Worm (Caenorhabditis elegans) whole organism, L2 larva: Measurements from ENCODE around the gene F35D11.1.
A peak's percentile ranks its signal among the peaks of the same experiment; 100 is the strongest.

ENCODE experiments used
- C34F6.9 ChIP-seq: fragments of 150-350 bp; optimal IDR thresholded peaks from 2 replicates; lab custom pipeline; 2014; ENCODE audit warnings: missing biosample characterization, missing genetic modification characterization
- F13H6.1 ChIP-seq: sonication (generic microtip); optimal IDR thresholded peaks from 2 replicates; lab custom pipeline; 2016; ENCODE audit warnings: missing genetic modification characterization, missing compliant biosample characterization
- R02D3.7 ChIP-seq: fragments of 150-350 bp; optimal IDR thresholded peaks from 2 replicates; lab custom pipeline; 2014; ENCODE audit warnings: missing biosample characterization, missing genetic modification characterization
- Y55F3AM.14 ChIP-seq: fragments of 200-800 bp; sonication (Bioruptor generic); optimal IDR thresholded peaks from 2 replicates; lab custom pipeline; 2018; ENCODE audit warnings: mild to moderate bottlenecking, missing genetic modification characterization, missing compliant biosample characterization
- ZK546.5 ChIP-seq: sonication (generic microtip); optimal IDR thresholded peaks from 2 replicates; lab custom pipeline; 2017; ENCODE audit warnings: missing biosample characterization, missing genetic modification characterization
- alr-1 ChIP-seq: fragments of 150-350 bp; optimal IDR thresholded peaks from 2 replicates; lab custom pipeline; 2014; ENCODE audit warnings: missing biosample characterization, missing genetic modification characterization
- aly-2 ChIP-seq: fragments of 150-350 bp; optimal IDR thresholded peaks from 2 replicates; lab custom pipeline; 2014; ENCODE audit warnings: missing biosample characterization, missing genetic modification characterization
- ama-1 ChIP-seq: fragments of 150-350 bp; optimal IDR thresholded peaks from 2 replicates; lab custom pipeline; 2018; ENCODE audit warnings: inconsistent platforms
- blmp-1 ChIP-seq: sonication (generic microtip); optimal IDR thresholded peaks from 2 replicates; lab custom pipeline; 2017; ENCODE audit warnings: missing genetic modification characterization, mild to moderate bottlenecking, missing compliant biosample characterization, antibody characterized with exemption, moderate library complexity; ENCODE audit not compliant: insufficient read depth
- ceh-16 ChIP-seq: fragments of 150-350 bp; optimal IDR thresholded peaks from 2 replicates; lab custom pipeline; 2014; ENCODE audit warnings: missing biosample characterization, missing genetic modification characterization
- ceh-82 ChIP-seq: fragments of 150-350 bp; optimal IDR thresholded peaks from 2 replicates; lab custom pipeline; 2014; ENCODE audit warnings: missing biosample characterization, missing genetic modification characterization
- crh-2 ChIP-seq: sonication (generic microtip); optimal IDR thresholded peaks from 2 replicates; lab custom pipeline; 2017; ENCODE audit warnings: missing biosample characterization, missing genetic modification characterization
- dmd-4 ChIP-seq: sonication (generic microtip); optimal IDR thresholded peaks from 2 replicates; lab custom pipeline; 2017; ENCODE audit warnings: missing biosample characterization, missing genetic modification characterization
- egl-27 ChIP-seq: sonication (generic microtip); optimal IDR thresholded peaks from 3 replicates; lab custom pipeline; 2017; ENCODE audit warnings: missing biosample characterization, missing genetic modification reagents, missing genetic modification characterization
- elt-1 ChIP-seq: fragments of 150-350 bp; optimal IDR thresholded peaks from 2 replicates; lab custom pipeline; 2014; ENCODE audit warnings: missing biosample characterization, missing genetic modification characterization
- elt-3 ChIP-seq: sonication (generic microtip); optimal IDR thresholded peaks from 2 replicates; lab custom pipeline; 2017; ENCODE audit warnings: missing biosample characterization, missing genetic modification characterization
- fos-1 ChIP-seq: fragments of 150-350 bp; optimal IDR thresholded peaks from 2 replicates; lab custom pipeline; 2014; ENCODE audit warnings: missing biosample characterization, missing genetic modification characterization
- gmeb-1 ChIP-seq: fragments of 150-350 bp; optimal IDR thresholded peaks from 2 replicates; lab custom pipeline; 2014; ENCODE audit warnings: missing biosample characterization, missing genetic modification characterization
- lin-11 ChIP-seq: fragments of 150-350 bp; sonication (generic microtip); optimal IDR thresholded peaks from 2 replicates; lab custom pipeline; 2014; ENCODE audit warnings: missing biosample characterization, missing genetic modification characterization, inconsistent platforms, mixed read lengths
- lin-13 ChIP-seq: fragments of 150-350 bp; optimal IDR thresholded peaks from 2 replicates; lab custom pipeline; 2014; ENCODE audit warnings: missing biosample characterization, missing genetic modification reagents, missing genetic modification characterization
- lin-39 ChIP-seq: fragments of 150-350 bp; optimal IDR thresholded peaks from 2 replicates; lab custom pipeline; 2014; ENCODE audit warnings: missing biosample characterization, missing genetic modification reagents, missing genetic modification characterization
- lsy-2 ChIP-seq, 2 experiments: fragments of 150-350 bp in 1 of 2; sonication (generic microtip) in 1 of 2; optimal IDR thresholded peaks; 2 replicates each; lab custom pipeline; 2014 to 2017; ENCODE audit warnings: missing biosample characterization in 2 of 2, missing genetic modification characterization in 2 of 2
- mab-5 ChIP-seq: fragments of 150-350 bp; optimal IDR thresholded peaks from 2 replicates; lab custom pipeline; 2014; ENCODE audit warnings: missing biosample characterization, missing genetic modification characterization
- mbf-1 ChIP-seq: sonication (generic microtip); optimal IDR thresholded peaks from 2 replicates; lab custom pipeline; 2017; ENCODE audit warnings: missing biosample characterization, missing genetic modification characterization
- mdl-1 ChIP-seq, 2 experiments: fragments of 150-350 bp in 1 of 2; sonication (generic microtip) in 1 of 2; optimal IDR thresholded peaks; 2 replicates each; lab custom pipeline; 2017; ENCODE audit warnings: missing biosample characterization in 2 of 2, missing genetic modification characterization in 2 of 2
- nhr-10 ChIP-seq: sonication (generic microtip); optimal IDR thresholded peaks from 2 replicates; lab custom pipeline; 2017; ENCODE audit warnings: missing biosample characterization, missing genetic modification characterization
- nhr-11 ChIP-seq: fragments of 150-350 bp; optimal IDR thresholded peaks from 2 replicates; lab custom pipeline; 2014; ENCODE audit warnings: missing biosample characterization, missing genetic modification characterization
- nhr-12 ChIP-seq: fragments of 150-350 bp; optimal IDR thresholded peaks from 2 replicates; lab custom pipeline; 2014; ENCODE audit warnings: missing biosample characterization, missing genetic modification characterization
- nhr-129 ChIP-seq: fragments of 150-350 bp; optimal IDR thresholded peaks from 2 replicates; lab custom pipeline; 2014; ENCODE audit warnings: missing biosample characterization, missing genetic modification characterization
- nhr-21 ChIP-seq: fragments of 150-350 bp; optimal IDR thresholded peaks from 2 replicates; lab custom pipeline; 2014; ENCODE audit warnings: missing biosample characterization, missing genetic modification characterization
- nhr-23 ChIP-seq: fragments of 150-350 bp; optimal IDR thresholded peaks from 2 replicates; lab custom pipeline; 2014; ENCODE audit warnings: missing biosample characterization, missing genetic modification reagents, missing genetic modification characterization
- nhr-237 ChIP-seq: fragments of 150-350 bp; optimal IDR thresholded peaks from 2 replicates; lab custom pipeline; 2014; ENCODE audit warnings: missing biosample characterization, missing genetic modification characterization
- nhr-25 ChIP-seq: fragments of 150-350 bp; sonication (generic microtip); optimal IDR thresholded peaks from 3 replicates; lab custom pipeline; 2014; ENCODE audit warnings: missing biosample characterization, missing genetic modification characterization
- nhr-6 ChIP-seq: fragments of 150-350 bp; optimal IDR thresholded peaks from 2 replicates; lab custom pipeline; 2014; ENCODE audit warnings: missing biosample characterization, missing genetic modification characterization
- nhr-77 ChIP-seq: fragments of 150-350 bp; optimal IDR thresholded peaks from 2 replicates; lab custom pipeline; 2014; ENCODE audit warnings: missing biosample characterization, missing genetic modification characterization
- peb-1 ChIP-seq: fragments of 150-350 bp; optimal IDR thresholded peaks from 2 replicates; lab custom pipeline; 2014; ENCODE audit warnings: missing biosample characterization, missing genetic modification characterization
- sem-4 ChIP-seq: fragments of 150-350 bp; optimal IDR thresholded peaks from 2 replicates; lab custom pipeline; 2014; ENCODE audit warnings: missing biosample characterization, missing genetic modification reagents, missing genetic modification characterization
- skn-1 ChIP-seq: sonication (generic microtip); optimal IDR thresholded peaks from 2 replicates; lab custom pipeline; 2017; ENCODE audit warnings: missing biosample characterization, missing genetic modification characterization
- sma-3 ChIP-seq: sonication (generic microtip); optimal IDR thresholded peaks from 2 replicates; lab custom pipeline; 2016; ENCODE audit warnings: missing genetic modification reagents, missing genetic modification characterization, missing compliant biosample characterization
- sma-9 ChIP-seq, 2 experiments: fragments of 150-350 bp in 1 of 2; sonication (generic microtip) in 1 of 2; optimal IDR thresholded peaks; 2 replicates each; lab custom pipeline; 2014 to 2016; ENCODE audit warnings: missing genetic modification characterization in 2 of 2, mild to moderate bottlenecking in 1 of 2, missing biosample characterization in 1 of 2, missing compliant biosample characterization in 1 of 2, missing genetic modification reagents in 1 of 2, moderate library complexity in 1 of 2
- snpc-4 ChIP-seq: fragments of 150-350 bp; optimal IDR thresholded peaks from 2 replicates; lab custom pipeline; 2014; ENCODE audit warnings: missing biosample characterization, missing genetic modification characterization
- unc-39 ChIP-seq: fragments of 150-350 bp; optimal IDR thresholded peaks from 2 replicates; lab custom pipeline; 2014; ENCODE audit warnings: missing biosample characterization, missing genetic modification characterization
- unc-55 ChIP-seq: fragments of 150-350 bp; sonication (generic microtip); optimal IDR thresholded peaks from 3 replicates; lab custom pipeline; 2014; ENCODE audit warnings: missing biosample characterization, missing genetic modification reagents, missing genetic modification characterization
- unc-62 ChIP-seq: fragments of 150-350 bp; optimal IDR thresholded peaks from 2 replicates; lab custom pipeline; 2014; ENCODE audit warnings: missing biosample characterization, missing genetic modification reagents, missing genetic modification characterization
- zag-1 ChIP-seq: fragments of 150-350 bp; optimal IDR thresholded peaks from 2 replicates; lab custom pipeline; 2014; ENCODE audit warnings: missing biosample characterization, missing genetic modification characterization
- ztf-1 ChIP-seq: fragments of 200-800 bp; sonication (Bioruptor generic); conservative IDR thresholded peaks from 2 replicates; pipeline ENCODE4 v1.3.6; 2022; ENCODE audit warnings: missing genetic modification characterization, missing compliant biosample characterization
- ztf-11 ChIP-seq: sonication (generic microtip); optimal IDR thresholded peaks from 2 replicates; lab custom pipeline; 2017; ENCODE audit warnings: missing biosample characterization, missing genetic modification characterization
- ztf-4 ChIP-seq: fragments of 150-350 bp; optimal IDR thresholded peaks from 2 replicates; lab custom pipeline; 2014; ENCODE audit warnings: missing biosample characterization, missing genetic modification characterization

F35D11.1 gene

DNA sequence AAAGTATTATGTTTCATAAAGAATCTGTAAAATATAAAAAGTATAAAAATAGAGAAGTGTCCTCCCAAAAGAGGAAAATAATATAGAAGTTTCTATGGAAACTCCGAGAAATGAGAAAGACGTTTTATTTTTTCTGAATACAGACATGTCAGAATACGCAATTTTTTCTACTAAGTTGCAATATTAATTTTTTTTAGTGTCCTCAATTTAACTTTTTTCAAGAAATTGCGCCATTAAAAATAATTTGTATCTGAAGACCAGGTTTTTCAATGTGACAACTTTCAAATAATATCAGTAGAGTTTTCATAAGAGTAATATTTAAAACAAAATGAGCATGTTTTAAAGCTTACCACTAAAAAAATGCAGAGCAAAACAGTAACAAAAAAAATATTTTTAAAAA lies 40.9 kb downstream of the F35D11.1 start, which contains the start of gene fut-5:
fut-5 (minus strand) TSS at position 101 of the 400 bp plus-strand sequence.
- no peak for TF ChIP-seq ama-1 (lab: Kevin White, UChicago)
- TF ChIP-seq lin-39 (tag; lab: Kevin White, UChicago): no peak
- no peak for TF ChIP-seq lsy-2 (tag; optimal IDR thresholded peaks at IDR 0.05; lab: Kevin White, UChicago)

DNA sequence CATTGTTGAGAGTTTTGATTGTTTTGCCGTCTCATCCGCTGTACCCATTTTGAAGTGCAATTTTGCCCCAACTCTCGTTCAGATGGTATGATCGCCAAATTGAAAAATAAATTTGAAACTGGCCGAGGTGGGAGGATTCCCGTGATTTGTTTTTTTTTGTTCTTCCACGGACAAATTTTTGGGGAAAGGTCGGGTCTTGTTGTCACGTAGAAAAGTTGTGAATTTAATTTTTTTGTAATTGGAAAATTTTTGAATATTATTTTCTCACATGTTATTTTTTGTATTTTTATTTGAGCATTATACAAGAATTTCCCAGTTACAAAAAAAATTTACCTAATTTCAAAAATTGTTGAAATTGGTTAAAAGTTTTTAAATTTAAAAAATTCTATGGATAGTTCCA lies 45.0 kb downstream of the F35D11.1 start, which contains the start of gene T05A7.6:
T05A7.6 (minus strand) TSS at position 101 of the 400 bp plus-strand sequence.
- TF ChIP-seq mdl-1 (tag; optimal IDR thresholded peaks at IDR 0.05; lab: Kevin White, UChicago) (no peak), R02D3.7 (no peak), lin-11 (tag; lab: Kevin White, UChicago) (no peak), alr-1 (tag; lab: Kevin White, UChicago) (no peak), unc-62 (GFP tag; lab: Kevin White, UChicago) (no peak), skn-1 (tag; lab: Kevin White, UChicago) (no peak), unc-55 (no peak), aly-2 (no peak), nhr-10 (tag; lab: Kevin White, UChicago) (no peak), ZK546.5 (tag; lab: Kevin White, UChicago) (no peak), elt-1 (no peak), sma-3 (GFP tag; lab: Kevin White, UChicago) (no peak), C34F6.9 (tag; lab: Kevin White, UChicago) (no peak), snpc-4 (tag; lab: Kevin White, UChicago) (no peak)

ce11 chrII:4672584-4673110 lies 45.9 kb downstream of the F35D11.1 start, which contains the start of the genes clec-140 and hmg-11:
Gene clec-140 (plus strand): TSS chrII:4673060.
Gene hmg-11 (plus strand): TSS chrII:4673085.
- no peak for TF ChIP-seq mbf-1 (tag; lab: Kevin White, UChicago)
- TF ChIP-seq nhr-23 (tag; lab: Kevin White, UChicago): no peak
- TF ChIP-seq Y55F3AM.14: no peak
- TF ChIP-seq sem-4 (tag; lab: Kevin White, UChicago): no peak
- no peak for TF ChIP-seq lin-11 (tag; lab: Kevin White, UChicago)
- peak; percentile 42 for TF ChIP-seq zag-1 (tag; lab: Kevin White, UChicago)
- no peak for TF ChIP-seq dmd-4 (tag; lab: Kevin White, UChicago)
- peak; percentile 94 for TF ChIP-seq fos-1 (tag; lab: Kevin White, UChicago)
- peak; percentile 80 for TF ChIP-seq C34F6.9 (tag; lab: Kevin White, UChicago)
- no peak for TF ChIP-seq nhr-11 (tag; lab: Kevin White, UChicago)
- no peak for TF ChIP-seq peb-1
- no peak for TF ChIP-seq ama-1 (lab: Kevin White, UChicago)
- TF ChIP-seq ceh-16 (tag; lab: Kevin White, UChicago): no peak
- no peak for TF ChIP-seq skn-1 (tag; lab: Kevin White, UChicago)
- TF ChIP-seq nhr-129 (tag; lab: Kevin White, UChicago): peak; percentile 68
- TF ChIP-seq ceh-82 (tag; lab: Kevin White, UChicago): no peak
- peak; percentile 26 for TF ChIP-seq egl-27 (tag; lab: Kevin White, UChicago)
- TF ChIP-seq ztf-1 (GFP tag; lab: Robert Waterston, UW): no peak
- no peak for TF ChIP-seq unc-39 (tag; lab: Kevin White, UChicago)
- TF ChIP-seq nhr-77 (tag; lab: Kevin White, UChicago): no peak
- no peak for TF ChIP-seq lin-13 (GFP tag; lab: Kevin White, UChicago)
- TF ChIP-seq elt-1: no peak
- no peak for TF ChIP-seq mab-5 (tag; lab: Kevin White, UChicago)
- peak; percentile 50 to 60 for TF ChIP-seq mdl-1 (tag; optimal IDR thresholded peaks at IDR 0.05; lab: Kevin White, UChicago)
- no peak for TF ChIP-seq elt-3 (tag; lab: Kevin White, UChicago)
- no peak for TF ChIP-seq crh-2 (tag; lab: Kevin White, UChicago)
- TF ChIP-seq ZK546.5 (tag; lab: Kevin White, UChicago): no peak
- TF ChIP-seq sma-3 (GFP tag; lab: Kevin White, UChicago): peak; percentile 26
- no peak for TF ChIP-seq ztf-11 (tag; lab: Kevin White, UChicago)
- no peak for TF ChIP-seq nhr-21 (tag; lab: Kevin White, UChicago)
- no peak for TF ChIP-seq aly-2
- no peak for TF ChIP-seq R02D3.7
- no peak for TF ChIP-seq nhr-12 (tag; lab: Kevin White, UChicago)
- TF ChIP-seq lsy-2 (tag; optimal IDR thresholded peaks at IDR 0.05; lab: Kevin White, UChicago): no peak
- TF ChIP-seq unc-55: peak; percentile 53
- no peak for TF ChIP-seq blmp-1 (tag; lab: Kevin White, UChicago)
- TF ChIP-seq gmeb-1: no peak
- peak; percentile 11 for TF ChIP-seq snpc-4 (tag; lab: Kevin White, UChicago)
- TF ChIP-seq lin-39 (tag; lab: Kevin White, UChicago): no peak
- TF ChIP-seq F13H6.1 (tag; lab: Kevin White, UChicago): no peak
- TF ChIP-seq nhr-237 (tag; lab: Kevin White, UChicago): no peak
- TF ChIP-seq sma-9 (GFP tag; optimal IDR thresholded peaks at IDR 0.05; lab: Kevin White, UChicago): no peak
- TF ChIP-seq sma-9 (tag; optimal IDR thresholded peaks at IDR 0.05; lab: Kevin White, UChicago): no peak
- no peak for TF ChIP-seq ztf-4 (tag; lab: Kevin White, UChicago)
- TF ChIP-seq nhr-25 (tag; lab: Kevin White, UChicago): no peak
- no peak for TF ChIP-seq nhr-6
- TF ChIP-seq unc-62 (GFP tag; lab: Kevin White, UChicago): no peak
- no peak for TF ChIP-seq nhr-10 (tag; lab: Kevin White, UChicago)
